Fruit fly (Drosophila melanogaster) whole organism, pupa: Measurements from ENCODE around the gene CG31460.

Experiments
- CG14655 ChIP-seq: fragments of 200-800 bp; sonication (Bioruptor generic); optimal IDR thresholded peaks from 3 replicates; lab custom pipeline; 2017; ENCODE audit warnings: mild to moderate bottlenecking, missing biosample characterization, missing genetic modification reagents, missing genetic modification characterization
- CG8159 ChIP-seq: fragments of 200-800 bp; sonication (Bioruptor generic); optimal IDR thresholded peaks from 3 replicates; lab custom pipeline; 2018; ENCODE audit warnings: missing biosample characterization, mild to moderate bottlenecking, missing genetic modification characterization, moderate library complexity
- CG8301 ChIP-seq: fragments of 200-800 bp; sonication (Bioruptor generic); optimal IDR thresholded peaks from 2 replicates; lab custom pipeline; 2018; ENCODE audit warnings: missing biosample characterization, mild to moderate bottlenecking, missing genetic modification characterization
- EcR ChIP-seq: fragments of 200-800 bp; sonication (Bioruptor generic); optimal IDR thresholded peaks from 3 replicates; lab custom pipeline; 2019; ENCODE audit warnings: missing biosample characterization, missing genetic modification characterization, mild to moderate bottlenecking, moderate library complexity, missing genetic modification reagents
- rn ChIP-seq: fragments of 200-800 bp; sonication (Bioruptor generic); IDR thresholded peaks from 2 replicates; pipeline ENCODE4 v1.3.6; 2022; ENCODE audit warnings: missing biosample characterization, missing genetic modification characterization

dm6 chr3R:8563774-8564173 is 1.3 kb downstream of the CG31460 start, which contains the start of gene Cenp-C:
- TF ChIP-seq rn (GFP tag; lab: Robert Waterston, UW) (no peak), CG8301 (no peak), EcR (GFP tag; lab: Kevin White, UChicago) (no peak), CG8159 (tag; lab: Kevin White, UChicago) (no peak), CG14655 (GFP tag; lab: Kevin White, UChicago) (no peak)
